Fruit fly (Drosophila melanogaster) whole organism, adult: ENCODE results near the gene tin.

Experiments used
- CG11617 ChIP-seq: fragments of 200-800 bp; sonication (Bioruptor generic); optimal IDR thresholded peaks from 2 replicates; lab custom pipeline; 2017; ENCODE audit warnings: mild to moderate bottlenecking, missing biosample characterization, missing genetic modification reagents, missing genetic modification characterization
- CG12768 ChIP-seq: fragments of 200-800 bp; sonication (Bioruptor generic); optimal IDR thresholded peaks from 2 replicates; lab custom pipeline; 2017; ENCODE audit warnings: missing biosample characterization, missing genetic modification characterization, mild to moderate bottlenecking, moderate library complexity, missing genetic modification reagents
- CG14711 ChIP-seq: fragments of 200-800 bp; sonication (Bioruptor generic); optimal IDR thresholded peaks from 2 replicates; lab custom pipeline; 2018; ENCODE audit warnings: missing biosample characterization, mild to moderate bottlenecking, missing genetic modification characterization, moderate library complexity
- CG1620 ChIP-seq: fragments of 200-800 bp; sonication (Bioruptor generic); optimal IDR thresholded peaks from 2 replicates; lab custom pipeline; 2016; ENCODE audit warnings: missing biosample characterization, missing genetic modification characterization
- CG33017 ChIP-seq: fragments of 200-800 bp; sonication (Bioruptor generic); optimal IDR thresholded peaks from 2 replicates; lab custom pipeline; 2018; ENCODE audit warnings: missing biosample characterization, mild to moderate bottlenecking, missing genetic modification characterization, moderate library complexity
- CG5204 ChIP-seq: fragments of 200-800 bp; sonication (Bioruptor generic); optimal IDR thresholded peaks from 2 replicates; lab custom pipeline; 2016; ENCODE audit warnings: missing biosample characterization, missing genetic modification characterization
- CG7045 ChIP-seq: fragments of 200-800 bp; sonication (Bioruptor generic); optimal IDR thresholded peaks from 2 replicates; lab custom pipeline; 2017; ENCODE audit warnings: missing biosample characterization, mild to moderate bottlenecking, missing genetic modification characterization
- CG7101 ChIP-seq: fragments of 200-800 bp; sonication (Bioruptor generic); optimal IDR thresholded peaks from 2 replicates; lab custom pipeline; 2018; ENCODE audit warnings: missing biosample characterization, mild to moderate bottlenecking, missing genetic modification characterization, moderate library complexity
- Clk ChIP-seq: fragments of 200-800 bp; sonication (Bioruptor generic); optimal IDR thresholded peaks from 2 replicates; lab custom pipeline; 2017; ENCODE audit warnings: missing biosample characterization, missing genetic modification characterization
- Crg-1 ChIP-seq: fragments of 200-800 bp; sonication (Bioruptor generic); optimal IDR thresholded peaks from 2 replicates; lab custom pipeline; 2016; ENCODE audit warnings: missing biosample characterization, missing genetic modification characterization
- Hr96 ChIP-seq: fragments of 200-800 bp; sonication (Bioruptor generic); optimal IDR thresholded peaks from 2 replicates; lab custom pipeline; 2016; ENCODE audit warnings: missing biosample characterization, missing genetic modification characterization
- Mnt ChIP-seq: fragments of 200-800 bp; sonication (Bioruptor generic); optimal IDR thresholded peaks from 2 replicates; lab custom pipeline; 2016; ENCODE audit warnings: missing biosample characterization, mild to moderate bottlenecking, missing genetic modification characterization
- bab1 ChIP-seq: fragments of 200-800 bp; sonication (Bioruptor generic); optimal IDR thresholded peaks from 3 replicates; lab custom pipeline; 2019; ENCODE audit warnings: missing biosample characterization, mild to moderate bottlenecking, missing genetic modification characterization, moderate library complexity
- cic ChIP-seq: fragments of 200-800 bp; sonication (Bioruptor generic); optimal IDR thresholded peaks from 2 replicates; lab custom pipeline; 2017; ENCODE audit warnings: missing biosample characterization, mild to moderate bottlenecking, missing genetic modification characterization, moderate library complexity
- cnc ChIP-seq, 2 experiments: fragments of >200 bp; optimal IDR thresholded peaks; 2 replicates each; lab custom pipeline; 2017
- kay ChIP-seq: fragments of 200-800 bp; sonication (Bioruptor generic); peaks from one replicate; lab custom pipeline; 2016; ENCODE audit warnings: missing biosample characterization, missing genetic modification characterization, borderline replicate concordance
- ovo ChIP-seq: fragments of 200-800 bp; sonication (Bioruptor generic); optimal IDR thresholded peaks from 2 replicates; lab custom pipeline; 2016; ENCODE audit warnings: missing biosample characterization, missing genetic modification characterization
- pad ChIP-seq: fragments of 200-800 bp; sonication (Bioruptor generic); optimal IDR thresholded peaks from 3 replicates; lab custom pipeline; 2017; ENCODE audit warnings: missing biosample characterization, missing genetic modification characterization, mild to moderate bottlenecking, moderate library complexity, missing genetic modification reagents
- tj ChIP-seq: fragments of 200-800 bp; sonication (Bioruptor generic); optimal IDR thresholded peaks from 3 replicates; lab custom pipeline; 2017; ENCODE audit warnings: missing biosample characterization, mild to moderate bottlenecking, missing genetic modification characterization, moderate library complexity
- toe ChIP-seq: fragments of 200-800 bp; sonication (Bioruptor generic); optimal IDR thresholded peaks from 2 replicates; lab custom pipeline; 2016; ENCODE audit warnings: missing biosample characterization, missing genetic modification characterization

The tin gene

dm6 chr3R:21376331-21376761 lies 2.4 kb upstream of the tin start:
- TF ChIP-seq pad (GFP tag; lab: Kevin White, UChicago), result peak; percentile 78
- peak; percentile 29 for TF ChIP-seq Clk (GFP tag; lab: Kevin White, UChicago)
- TF ChIP-seq CG33017, result peak; percentile 51
- TF ChIP-seq CG1620 (GFP tag; lab: Kevin White, UChicago), result no peak
- peak; percentile 76 for TF ChIP-seq bab1 (GFP tag; lab: Kevin White, UChicago)
- TF ChIP-seq CG7045 (GFP tag; lab: Kevin White, UChicago), result peak; percentile 16
- TF ChIP-seq CG11617 (GFP tag; lab: Kevin White, UChicago), result no peak
- peak; percentile 47 for TF ChIP-seq CG7101 (tag; lab: Kevin White, UChicago)
- TF ChIP-seq Crg-1 (GFP tag; lab: Kevin White, UChicago), result peak; percentile 22
- peak; percentile 77 for TF ChIP-seq cic
- TF ChIP-seq CG5204, result no peak
- peak; percentile 29 for TF ChIP-seq tj (GFP tag; lab: Kevin White, UChicago)
- no peak for TF ChIP-seq ovo (GFP tag; lab: Kevin White, UChicago)
- no peak for TF ChIP-seq Hr96 (GFP tag; lab: Kevin White, UChicago)
- peak; percentile 89 for TF ChIP-seq Mnt (GFP tag; lab: Kevin White, UChicago)
- TF ChIP-seq cnc (optimal IDR thresholded peaks at IDR 0.05; lab: Kevin White, UChicago), result no peak
- TF ChIP-seq toe (GFP tag; lab: Kevin White, UChicago), result no peak
- TF ChIP-seq kay (GFP tag; lab: Kevin White, UChicago), result peak; percentile 48
- no peak for TF ChIP-seq CG14711
- peak; percentile 62 for TF ChIP-seq CG12768 (GFP tag; lab: Kevin White, UChicago)

- TF ChIP-seq ovo (GFP tag; lab: Kevin White, UChicago), result no peak
- no peak for TF ChIP-seq CG12768 (GFP tag; lab: Kevin White, UChicago)
- peak; percentile 48 for TF ChIP-seq tj (GFP tag; lab: Kevin White, UChicago)
- TF ChIP-seq CG14711, result no peak
- TF ChIP-seq cnc (optimal IDR thresholded peaks at IDR 0.05; lab: Kevin White, UChicago), result no peak
- TF ChIP-seq CG33017, result peak; percentile 38
- TF ChIP-seq CG7045 (GFP tag; lab: Kevin White, UChicago), result no peak
- peak; percentile 22 for TF ChIP-seq CG7101 (tag; lab: Kevin White, UChicago)
- TF ChIP-seq CG5204, result no peak
- peak; percentile 72 for TF ChIP-seq kay (GFP tag; lab: Kevin White, UChicago)
- TF ChIP-seq Clk (GFP tag; lab: Kevin White, UChicago), result no peak
- TF ChIP-seq Crg-1 (GFP tag; lab: Kevin White, UChicago), result no peak
- TF ChIP-seq cic, result no peak
- TF ChIP-seq Mnt (GFP tag; lab: Kevin White, UChicago), result peak; percentile 51
- TF ChIP-seq pad (GFP tag; lab: Kevin White, UChicago), result no peak
- peak; percentile 51 for TF ChIP-seq CG1620 (GFP tag; lab: Kevin White, UChicago)
- peak; percentile 33 for TF ChIP-seq bab1 (GFP tag; lab: Kevin White, UChicago)
- TF ChIP-seq toe (GFP tag; lab: Kevin White, UChicago), result no peak
- TF ChIP-seq Hr96 (GFP tag; lab: Kevin White, UChicago), result no peak
- no peak for TF ChIP-seq CG11617 (GFP tag; lab: Kevin White, UChicago)
Observed at dm6 chr3R:21376859-21377607, 1.7 kb upstream of the tin start.

dm6 chr3R:21379927-21380326 lies 1.1 kb downstream of the tin start:
- TF ChIP-seq CG5204 (no peak), CG14711 (no peak), Mnt (GFP tag; lab: Kevin White, UChicago) (no peak), kay (GFP tag; lab: Kevin White, UChicago) (no peak), CG12768 (GFP tag; lab: Kevin White, UChicago) (no peak), CG11617 (GFP tag; lab: Kevin White, UChicago) (no peak), CG7101 (tag; lab: Kevin White, UChicago) (no peak)

- TF ChIP-seq CG1620 (GFP tag; lab: Kevin White, UChicago) (no peak), tj (GFP tag; lab: Kevin White, UChicago) (no peak), cic (no peak), bab1 (GFP tag; lab: Kevin White, UChicago) (no peak), Crg-1 (GFP tag; lab: Kevin White, UChicago) (no peak), CG12768 (GFP tag; lab: Kevin White, UChicago) (no peak), CG33017 (no peak), CG11617 (GFP tag; lab: Kevin White, UChicago) (no peak), Clk (GFP tag; lab: Kevin White, UChicago) (no peak), toe (GFP tag; lab: Kevin White, UChicago) (no peak), ovo (GFP tag; lab: Kevin White, UChicago) (no peak), CG5204 (no peak)
Observed at dm6 chr3R:21386132-21386531, 7.4 kb downstream of the tin start.

dm6 chr3R:21387356-21387980 lies 8.7 kb downstream of the tin start:
- TF ChIP-seq toe (GFP tag; lab: Kevin White, UChicago) (no peak), CG33017 (no peak), cnc (optimal IDR thresholded peaks at IDR 0.05; lab: Kevin White, UChicago) (no peak), Mnt (GFP tag; lab: Kevin White, UChicago) (no peak), pad (GFP tag; lab: Kevin White, UChicago) (no peak), CG7101 (tag; lab: Kevin White, UChicago) (no peak), tj (GFP tag; lab: Kevin White, UChicago) (no peak), CG5204 (no peak), Clk (GFP tag; lab: Kevin White, UChicago) (no peak)
